Fruit fly (Drosophila melanogaster): Measurements from ENCODE around the gene mip130.
A peak's percentile ranks its signal among the peaks of the same experiment; 100 is the strongest.

The mip130 gene

dm6 chrX:1861620-1862184 is 46.3 kb upstream of the mip130 start, which contains the start of gene deltaCOP:
deltaCOP (minus strand) TSS chrX:1861790.
- TF ChIP-seq foxo (GFP tag; optimal IDR thresholded peaks at IDR 0.05) (peak; percentile 19 to 92), CG9705 (GFP tag; optimal IDR thresholded peaks at IDR 0.05) (peak; percentile 51), dmrt93B (GFP tag; optimal IDR thresholded peaks at IDR 0.05) (no peak), dl (GFP tag; optimal IDR thresholded peaks at IDR 0.05; ENCODE audit: insufficient read depth in 1 of 2, partially characterized antibody in 2 of 2) (no peak), Jra (GFP tag; optimal IDR thresholded peaks at IDR 0.05) (no peak), Hr83 (GFP tag; optimal IDR thresholded peaks at IDR 0.05; ENCODE audit: poor library complexity, severe bottlenecking) (peak; percentile 56), sv (GFP tag; optimal IDR thresholded peaks at IDR 0.05) (peak; percentile 79), OdsH (GFP tag; optimal IDR thresholded peaks at IDR 0.05) (peak; percentile 87), lola (GFP tag; optimal IDR thresholded peaks at IDR 0.05) (no peak), Myc (optimal IDR thresholded peaks at IDR 0.05) (peak; percentile 40), N (GFP tag; optimal IDR thresholded peaks at IDR 0.05) (no peak), Dif (GFP tag; optimal IDR thresholded peaks at IDR 0.05; ENCODE audit: partially characterized antibody) (no peak), ey (GFP tag; optimal IDR thresholded peaks at IDR 0.05) (peak; percentile 91), woc (GFP tag; optimal IDR thresholded peaks at IDR 0.05) (peak; percentile 97), h (GFP tag; optimal IDR thresholded peaks at IDR 0.05) (peak; percentile 93), HLH106 (tag; optimal IDR thresholded peaks at IDR 0.05) (peak; percentile 81), rgr (GFP tag; optimal IDR thresholded peaks at IDR 0.05) (peak; percentile 91), Mio (GFP tag; optimal IDR thresholded peaks at IDR 0.05) (peak; percentile 39), usp (GFP tag; optimal IDR thresholded peaks at IDR 0.05) (no peak), Sp1 (GFP tag; optimal IDR thresholded peaks at IDR 0.05) (peak; percentile 72), psq (GFP tag; optimal IDR thresholded peaks at IDR 0.05) (peak; percentile 82), Hnf4 (GFP tag; optimal IDR thresholded peaks at IDR 0.05) (no peak), CrebA (GFP tag; optimal IDR thresholded peaks at IDR 0.05; ENCODE audit: borderline replicate concordance) (no peak), Rel (GFP tag; optimal IDR thresholded peaks at IDR 0.05) (no peak), Rel (tag; optimal IDR thresholded peaks at IDR 0.05) (peak; percentile 65), CG32264 (GFP tag; optimal IDR thresholded peaks at IDR 0.05) (peak; percentile 53), br (GFP tag; optimal IDR thresholded peaks at IDR 0.05) (peak; percentile 89)

dm6 chrX:1865673-1866072 is 42.4 kb upstream of the mip130 start, which contains the start of the genes Gcna and MED18:
Gcna (minus strand) TSS chrX:1865835.
MED18 (plus strand) TSS chrX:1865909.
- TF ChIP-seq HLH106 (tag; optimal IDR thresholded peaks at IDR 0.05) (no peak), Myc (optimal IDR thresholded peaks at IDR 0.05) (peak; percentile 56), CG32264 (GFP tag; optimal IDR thresholded peaks at IDR 0.05) (no peak), rgr (GFP tag; optimal IDR thresholded peaks at IDR 0.05) (no peak), dmrt93B (GFP tag; optimal IDR thresholded peaks at IDR 0.05) (no peak)

- TF ChIP-seq brk (GFP tag; optimal IDR thresholded peaks at IDR 0.05) (no peak), lola (GFP tag; optimal IDR thresholded peaks at IDR 0.05) (no peak), psq (GFP tag; optimal IDR thresholded peaks at IDR 0.05) (peak; percentile 16), Sp1 (GFP tag; optimal IDR thresholded peaks at IDR 0.05) (peak; percentile 23), Rel (GFP tag; optimal IDR thresholded peaks at IDR 0.05) (no peak), Rel (tag; optimal IDR thresholded peaks at IDR 0.05) (peak; percentile 37), Vsx2 (GFP tag; optimal IDR thresholded peaks at IDR 0.05; ENCODE audit: partially characterized antibody) (no peak)
Measured at dm6 chrX:1868586-1869111, 39.4 kb upstream of the mip130 start, which contains the start of the genes CG14803 and Pex5. CG14803 (plus strand) TSS chrX:1868870. Pex5 (minus strand) TSS chrX:1869061.

- TF ChIP-seq dmrt93B (GFP tag; optimal IDR thresholded peaks at IDR 0.05), result no peak
- TF ChIP-seq Sp1 (GFP tag; optimal IDR thresholded peaks at IDR 0.05), result peak; percentile 15
Measured at dm6 chrX:1873515-1874126, 34.4 kb upstream of the mip130 start, which contains the start of the genes Pgam5 and Vps26. Pgam5 (minus strand) TSS chrX:1873565. Vps26 (plus strand) TSS chrX:1873853.
